Fruit fly (Drosophila melanogaster) whole organism, adult: ENCODE data around the gene Nnp-1.

Experiments
- CG12768 ChIP-seq: fragments of 200-800 bp; sonication (Bioruptor generic); optimal IDR thresholded peaks from 2 replicates; lab custom pipeline; 2017; ENCODE audit warnings: missing biosample characterization, missing genetic modification characterization, mild to moderate bottlenecking, moderate library complexity, missing genetic modification reagents
- CG1620 ChIP-seq: fragments of 200-800 bp; sonication (Bioruptor generic); optimal IDR thresholded peaks from 2 replicates; lab custom pipeline; 2016; ENCODE audit warnings: missing biosample characterization, missing genetic modification characterization
- CG33017 ChIP-seq: fragments of 200-800 bp; sonication (Bioruptor generic); optimal IDR thresholded peaks from 2 replicates; lab custom pipeline; 2018; ENCODE audit warnings: missing biosample characterization, mild to moderate bottlenecking, missing genetic modification characterization, moderate library complexity
- CG5204 ChIP-seq: fragments of 200-800 bp; sonication (Bioruptor generic); optimal IDR thresholded peaks from 2 replicates; lab custom pipeline; 2016; ENCODE audit warnings: missing biosample characterization, missing genetic modification characterization
- Clk ChIP-seq: fragments of 200-800 bp; sonication (Bioruptor generic); optimal IDR thresholded peaks from 2 replicates; lab custom pipeline; 2017; ENCODE audit warnings: missing biosample characterization, missing genetic modification characterization
- cic ChIP-seq: fragments of 200-800 bp; sonication (Bioruptor generic); optimal IDR thresholded peaks from 2 replicates; lab custom pipeline; 2017; ENCODE audit warnings: missing biosample characterization, mild to moderate bottlenecking, missing genetic modification characterization, moderate library complexity
- tj ChIP-seq: fragments of 200-800 bp; sonication (Bioruptor generic); optimal IDR thresholded peaks from 3 replicates; lab custom pipeline; 2017; ENCODE audit warnings: missing biosample characterization, mild to moderate bottlenecking, missing genetic modification characterization, moderate library complexity

DNA sequence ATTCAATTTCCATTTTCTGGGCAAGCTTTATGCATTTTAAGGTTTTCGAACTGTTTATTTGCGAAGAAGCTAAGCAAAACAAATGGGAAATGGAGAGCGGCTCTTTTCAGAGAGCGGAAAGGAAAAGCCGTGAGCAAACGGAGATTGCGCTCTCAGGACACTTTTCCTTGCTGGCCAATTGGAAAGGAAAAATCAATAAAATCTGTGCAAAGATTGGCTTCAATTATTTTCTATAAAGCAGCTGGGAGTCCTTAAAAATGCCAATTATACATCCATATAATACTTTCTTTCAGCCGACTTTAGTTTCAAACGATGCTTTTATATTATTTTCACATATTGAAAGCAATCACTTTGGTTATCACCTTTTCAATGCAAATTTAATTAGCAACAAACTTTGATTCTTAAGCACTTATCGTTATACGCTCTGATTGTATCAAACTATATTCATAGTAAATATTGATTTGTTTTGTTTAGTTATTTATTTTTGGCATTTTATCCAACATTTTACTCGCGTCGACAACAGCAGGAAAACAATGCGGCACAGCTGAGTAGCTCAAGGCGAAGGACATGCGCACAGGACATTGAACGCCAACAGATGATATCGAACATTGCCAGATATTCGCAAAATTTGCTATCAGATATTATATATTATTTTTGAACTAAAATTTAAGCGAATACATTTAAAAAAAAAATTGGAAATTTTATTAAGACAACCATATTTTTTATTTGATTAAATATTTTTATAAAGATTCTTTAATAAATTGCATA is 11.2 kb downstream of the Nnp-1 start, which contains the start of gene CG9395:
- TF ChIP-seq tj (GFP tag; lab: Kevin White, UChicago) (no peak), cic (GFP tag; lab: Kevin White, UChicago) (no peak), CG5204 (GFP tag; lab: Kevin White, UChicago) (no peak), CG1620 (GFP tag; lab: Kevin White, UChicago) (no peak), CG33017 (tag; lab: Kevin White, UChicago) (no peak), CG12768 (GFP tag; lab: Kevin White, UChicago) (no peak), Clk (no peak)
